Worm (Caenorhabditis elegans): ENCODE measurements around the gene C14A4.9.

DNA sequence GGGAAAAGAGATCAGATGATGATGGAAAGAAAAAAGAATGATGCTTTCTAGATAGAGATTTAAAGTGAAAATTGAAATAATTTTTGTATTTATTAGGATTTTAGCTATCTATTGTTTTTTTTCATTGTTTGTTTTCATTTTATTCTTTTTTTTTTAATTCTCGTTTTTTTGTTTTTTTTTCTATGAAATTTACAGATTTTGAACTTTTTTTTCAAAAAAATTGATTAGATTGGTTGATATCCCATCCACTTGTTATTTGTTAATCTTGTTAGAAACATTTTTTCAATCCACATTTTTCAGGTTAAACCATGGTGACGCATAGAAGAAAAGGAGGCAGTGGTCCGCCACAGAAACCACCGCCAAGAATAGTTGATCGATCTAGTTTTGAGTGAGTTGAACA lies 15.1 kb upstream of the C14A4.9 start, which contains the start of gene algn-9:
- TF ChIP-seq lin-11 (tag; optimal IDR thresholded peaks at IDR 0.05) (no peak), fos-1 (tag; optimal IDR thresholded peaks at IDR 0.05) (no peak), ztf-11 (tag; optimal IDR thresholded peaks at IDR 0.05) (no peak), ztf-4 (tag; optimal IDR thresholded peaks at IDR 0.05) (no peak), skn-1 (tag; optimal IDR thresholded peaks at IDR 0.05) (no peak)

Measured in whole organism, L2 larva.